Worm (Caenorhabditis elegans) whole organism, dauer: ENCODE measurements around the gene srbc-65.

Experiments
- unc-62 ChIP-seq: sonication (generic microtip); optimal IDR thresholded peaks from 2 replicates; lab custom pipeline; 2017; ENCODE audit warnings: missing biosample characterization, missing genetic modification reagents, missing genetic modification characterization

The srbc-65 gene

ce11 chrV:16596102-16596501, 45.3 kb downstream of the srbc-65 start:
- TF ChIP-seq unc-62 (GFP tag; lab: Kevin White, UChicago): no peak

ce11 chrV:16598437-16598836, 47.7 kb downstream of the srbc-65 start:
- no peak for TF ChIP-seq unc-62 (GFP tag; lab: Kevin White, UChicago)

- TF ChIP-seq unc-62 (GFP tag; lab: Kevin White, UChicago): no peak
Observed at ce11 chrV:16599835-16600234, 49.1 kb downstream of the srbc-65 start.

- TF ChIP-seq unc-62 (GFP tag; lab: Kevin White, UChicago): no peak
Observed at ce11 chrV:16600623-16601022, 49.8 kb downstream of the srbc-65 start, which contains the start of gene T03E6.9. TSS of gene T03E6.9 (minus strand) at chrV:16600723.
